Fruit fly (Drosophila melanogaster): ENCODE results near the gene CG11307.

The CG11307 gene

dm6 chr3L:21667530-21667929 is 50.1 kb downstream of the CG11307 start:
- TF ChIP-seq CG17801 (GFP tag; optimal IDR thresholded peaks at IDR 0.05; ENCODE audit: partially characterized antibody) = no peak
